Fruit fly (Drosophila melanogaster) S2 (cell line): ENCODE results near the gene CG5346.

ENCODE experiments used
- CG8478 ChIP-seq: fragments of >200 bp; optimal IDR thresholded peaks from 2 replicates; lab custom pipeline; 2018
- CTCF ChIP-seq, 2 experiments: fragments of >200 bp; optimal IDR thresholded peaks; 2 replicates each; lab custom pipeline; 2018

DNA sequence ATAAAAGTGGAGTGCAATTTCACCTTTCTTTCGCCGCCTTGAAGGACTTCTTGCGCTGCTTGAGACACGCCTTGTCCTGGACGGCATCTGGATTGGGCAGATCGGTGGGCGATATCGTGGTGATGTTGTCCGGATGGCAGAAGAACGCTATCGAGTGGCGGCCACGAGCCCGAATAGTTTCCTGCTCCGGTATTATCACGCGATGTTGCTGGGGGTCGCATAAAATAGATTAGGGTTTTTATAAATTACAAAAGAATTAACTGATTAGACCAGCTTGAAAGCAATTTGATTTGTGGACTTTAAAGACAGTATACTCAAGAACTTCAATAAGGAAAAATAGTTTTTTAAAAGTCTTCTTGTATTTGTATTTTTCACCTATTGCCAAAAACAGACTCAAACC, 8.0 kb downstream of the CG5346 start:
- TF ChIP-seq CG8478 (no peak), CTCF (optimal IDR thresholded peaks at IDR 0.05; lab: Kevin White, UChicago) (no peak)
